Worm (Caenorhabditis elegans): ENCODE data around the gene dgk-4.

ce11 chrIV:8668635-8669034, 37.5 kb downstream of the dgk-4 start, which contains the start of gene cdh-5:
- TF ChIP-seq ceh-30 (tag; optimal IDR thresholded peaks at IDR 0.05) (no peak), elt-2 (tag; optimal IDR thresholded peaks at IDR 0.05) (no peak), C38D4.7 (GFP tag; optimal IDR thresholded peaks at IDR 0.05) (no peak), pha-4 (tag; optimal IDR thresholded peaks at IDR 0.05) (no peak), syd-9 (tag; optimal IDR thresholded peaks at IDR 0.05) (no peak), tbx-2 (tag; optimal IDR thresholded peaks at IDR 0.05) (no peak), ceh-2 (tag; optimal IDR thresholded peaks at IDR 0.05) (no peak), hlh-6 (tag; optimal IDR thresholded peaks at IDR 0.05) (no peak), lin-11 (tag; optimal IDR thresholded peaks at IDR 0.05) (no peak), tbx-7 (tag; optimal IDR thresholded peaks at IDR 0.05) (no peak), nfya-1 (tag; optimal IDR thresholded peaks at IDR 0.05) (no peak)

All from whole organism, late embryonic.